Worm (Caenorhabditis elegans) whole organism, young adult: ENCODE measurements around the gene alr-1.

ENCODE experiments used
- ama-1 ChIP-seq, 3 experiments: fragments of 150-350 bp in 1 of 3; sonication (generic microtip) in 2 of 3; optimal IDR thresholded peaks; 2 replicates each; lab custom pipeline; 2014 to 2018; ENCODE audit warnings: missing biosample characterization in 2 of 3, missing genetic modification characterization in 2 of 3, missing genetic modification reagents in 2 of 3
- ceh-91 ChIP-seq: fragments of 200-800 bp; sonication (Bioruptor generic); IDR thresholded peaks from 2 replicates; pipeline ENCODE4 v1.3.6; 2022; ENCODE audit warnings: missing genetic modification reagents, missing genetic modification characterization, missing compliant biosample characterization
- pbrm-1 ChIP-seq: fragments of 200-800 bp; sonication (Bioruptor generic); IDR thresholded peaks from 2 replicates; pipeline ENCODE4 v1.3.6; 2022; ENCODE audit warnings: missing genetic modification reagents, missing genetic modification characterization, missing compliant biosample characterization
- ztf-22 ChIP-seq: fragments of 200-800 bp; sonication (Bioruptor generic); optimal IDR thresholded peaks from 2 replicates; lab custom pipeline; 2018; ENCODE audit warnings: mild to moderate bottlenecking, missing genetic modification characterization, moderate library complexity, missing compliant biosample characterization

- no peak for TF ChIP-seq ztf-22
- TF ChIP-seq pbrm-1: no peak
- no peak for TF ChIP-seq ama-1 (optimal IDR thresholded peaks at IDR 0.05; lab: Kevin White, UChicago)
- TF ChIP-seq ama-1 (GFP tag; optimal IDR thresholded peaks at IDR 0.05; lab: Kevin White, UChicago): no peak
- no peak for TF ChIP-seq ceh-91 (GFP tag; lab: Robert Waterston, UW)
Observed at ce11 chrX:11114420-11114819, 11.0 kb downstream of the alr-1 start.
